Worm (Caenorhabditis elegans) whole organism, late embryonic: ENCODE results near the gene lin-66.

Experiments used
- F13H6.1 ChIP-seq: sonication (generic microtip); optimal IDR thresholded peaks from 2 replicates; lab custom pipeline; 2016; ENCODE audit warnings: missing genetic modification characterization, missing compliant biosample characterization
- K09A11.1 ChIP-seq: sonication (generic microtip); optimal IDR thresholded peaks from 2 replicates; lab custom pipeline; 2017; ENCODE audit warnings: antibody characterized with exemption, mild to moderate bottlenecking, missing genetic modification characterization, missing compliant biosample characterization; ENCODE audit not compliant: insufficient read depth
- ama-1 ChIP-seq: fragments of 150-350 bp; optimal IDR thresholded peaks from 2 replicates; lab custom pipeline; 2014
- ceh-14 ChIP-seq: sonication (generic microtip); optimal IDR thresholded peaks from 2 replicates; lab custom pipeline; 2016; ENCODE audit warnings: missing genotype, missing genetic modification characterization, missing compliant biosample characterization
- dve-1 ChIP-seq: sonication (generic microtip); optimal IDR thresholded peaks from 2 replicates; lab custom pipeline; 2017; ENCODE audit warnings: antibody characterized with exemption, mild to moderate bottlenecking, missing genetic modification characterization, missing compliant biosample characterization
- elt-2 ChIP-seq: sonication (generic microtip); optimal IDR thresholded peaks from 2 replicates; lab custom pipeline; 2016; ENCODE audit warnings: missing genetic modification reagents, missing genetic modification characterization, missing compliant biosample characterization
- elt-4 ChIP-seq: sonication (generic microtip); optimal IDR thresholded peaks from 2 replicates; lab custom pipeline; 2016; ENCODE audit warnings: missing genetic modification characterization, missing compliant biosample characterization
- hlh-15 ChIP-seq: sonication (generic microtip); optimal IDR thresholded peaks from 2 replicates; lab custom pipeline; 2016; ENCODE audit warnings: missing genetic modification characterization, missing compliant biosample characterization
- rnt-1 ChIP-seq: sonication (generic microtip); optimal IDR thresholded peaks from 2 replicates; lab custom pipeline; 2016; ENCODE audit warnings: missing genetic modification characterization, missing compliant biosample characterization
- sdc-2 ChIP-seq: sonication (generic microtip); optimal IDR thresholded peaks from 2 replicates; lab custom pipeline; 2016; ENCODE audit warnings: missing genotype, missing genetic modification characterization, missing compliant biosample characterization
- sox-4 ChIP-seq: sonication (generic microtip); optimal IDR thresholded peaks from 2 replicates; lab custom pipeline; 2017; ENCODE audit warnings: mild to moderate bottlenecking, missing genetic modification characterization, inconsistent platforms, missing compliant biosample characterization
- tbx-2 ChIP-seq: sonication (generic microtip); optimal IDR thresholded peaks from 2 replicates; lab custom pipeline; 2016; ENCODE audit warnings: missing genetic modification characterization, missing compliant biosample characterization
- tbx-7 ChIP-seq: sonication (generic microtip); optimal IDR thresholded peaks from 2 replicates; lab custom pipeline; 2016; ENCODE audit warnings: missing genotype, missing genetic modification characterization, missing compliant biosample characterization

DNA sequence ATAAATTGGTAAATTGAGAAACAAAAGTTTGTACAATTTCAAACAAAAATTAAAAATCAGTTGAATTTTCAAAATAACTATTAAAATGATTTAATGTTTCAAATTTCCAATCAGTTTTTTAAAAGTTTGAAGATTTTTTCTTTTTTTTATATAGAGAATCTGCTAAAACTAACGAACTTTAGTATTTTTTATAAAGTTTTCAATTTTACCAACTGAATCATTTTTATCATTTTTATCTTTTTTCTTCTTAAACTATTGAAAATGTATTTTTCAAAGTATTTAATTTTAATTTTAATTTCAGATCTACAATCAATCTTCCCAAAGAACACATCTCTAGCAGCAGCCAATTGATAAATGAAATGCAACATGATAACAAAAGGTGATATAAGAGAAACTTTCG lies 46.2 kb downstream of the lin-66 start, which contains the start of gene Y37A1A.4:
- TF ChIP-seq sox-4 (tag; lab: Kevin White, UChicago) (no peak), tbx-2 (tag; lab: Kevin White, UChicago) (no peak), tbx-7 (tag; lab: Kevin White, UChicago) (no peak), sdc-2 (tag; lab: Kevin White, UChicago) (no peak), ama-1 (no peak), hlh-15 (tag; lab: Kevin White, UChicago) (no peak), F13H6.1 (tag; lab: Kevin White, UChicago) (no peak), dve-1 (no peak), elt-2 (tag; lab: Kevin White, UChicago) (no peak), elt-4 (tag; lab: Kevin White, UChicago) (no peak), rnt-1 (tag; lab: Kevin White, UChicago) (no peak), K09A11.1 (tag; lab: Kevin White, UChicago) (no peak), ceh-14 (tag; lab: Kevin White, UChicago) (no peak)
